Fruit fly (Drosophila melanogaster) whole organism, pupa: Measurements from ENCODE around the gene Dnaaf5.

Source experiments
- CG12605 ChIP-seq: fragments of 200-800 bp; sonication (Bioruptor generic); IDR thresholded peaks from 2 replicates; pipeline ENCODE4 v1.3.6; 2022; ENCODE audit warnings: missing biosample characterization, missing genetic modification characterization
- CG15710 ChIP-seq: fragments of 200-800 bp; sonication (Bioruptor generic); optimal IDR thresholded peaks from 2 replicates; lab custom pipeline; 2018; ENCODE audit warnings: missing biosample characterization, mild to moderate bottlenecking, missing genetic modification characterization, moderate library complexity
- CG17806 ChIP-seq: fragments of 200-800 bp; sonication (Bioruptor generic); optimal IDR thresholded peaks from 2 replicates; lab custom pipeline; 2018; ENCODE audit warnings: missing biosample characterization, mild to moderate bottlenecking, missing genetic modification characterization, moderate library complexity
- D1 ChIP-seq: fragments of 200-800 bp; sonication (Bioruptor generic); optimal IDR thresholded peaks from 2 replicates; lab custom pipeline; 2018; ENCODE audit warnings: missing biosample characterization, mild to moderate bottlenecking, missing genetic modification characterization, moderate library complexity
- Pif1B ChIP-seq: fragments of 200-800 bp; sonication (Bioruptor generic); optimal IDR thresholded peaks from 3 replicates; lab custom pipeline; 2016; ENCODE audit warnings: missing biosample characterization, missing genetic modification characterization
- Snoo ChIP-seq: fragments of 200-800 bp; sonication (Bioruptor generic); optimal IDR thresholded peaks from 3 replicates; lab custom pipeline; 2017; ENCODE audit warnings: missing biosample characterization, mild to moderate bottlenecking, missing genetic modification characterization, inconsistent platforms
- rn ChIP-seq: fragments of 200-800 bp; sonication (Bioruptor generic); IDR thresholded peaks from 2 replicates; pipeline ENCODE4 v1.3.6; 2022; ENCODE audit warnings: missing biosample characterization, missing genetic modification characterization

DNA sequence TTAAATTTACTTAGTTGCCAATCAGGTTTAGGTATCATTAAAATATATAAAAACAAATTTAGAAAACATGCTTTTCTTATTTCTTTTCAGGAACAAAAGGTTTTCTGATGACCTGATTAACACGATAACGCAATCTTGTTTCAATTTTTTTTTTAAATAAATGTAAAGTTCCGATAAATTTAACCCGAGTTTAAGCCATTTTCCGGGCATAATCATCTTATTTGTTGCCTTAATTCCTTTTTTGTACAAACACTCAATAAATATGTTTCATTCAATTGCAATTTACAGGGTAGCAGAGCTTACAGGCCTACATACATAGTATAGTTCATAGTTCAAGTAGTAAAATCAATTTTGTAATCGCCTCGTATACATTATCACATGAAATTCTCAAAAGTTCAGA lies 32.0 kb downstream of the Dnaaf5 start:
- TF ChIP-seq D1 (no peak), CG12605 (no peak), CG15710 (tag; lab: Kevin White, UChicago) (no peak), Pif1B (no peak), Snoo (tag; lab: Kevin White, UChicago) (no peak), rn (GFP tag; lab: Robert Waterston, UW) (no peak), CG17806 (tag; lab: Kevin White, UChicago) (no peak)
